Worm (Caenorhabditis elegans) whole organism, midembryonic: ENCODE data around the gene spl-1.

Experiments
- T22C8.4 ChIP-seq: fragments of 200-800 bp; sonication (Bioruptor generic); IDR thresholded peaks from 2 replicates; pipeline ENCODE4 v1.3.6; 2022; ENCODE audit warnings: missing genetic modification characterization, missing compliant biosample characterization
- flt-1 ChIP-seq: fragments of 200-800 bp; sonication (Bioruptor generic); IDR thresholded peaks from 2 replicates; pipeline ENCODE4 v1.3.6; 2022; ENCODE audit warnings: missing genetic modification characterization, missing compliant biosample characterization
- klf-2 ChIP-seq: fragments of 200-800 bp; sonication (Bioruptor generic); conservative IDR thresholded peaks from 2 replicates; pipeline ENCODE4 v1.3.6; 2022; ENCODE audit warnings: missing genetic modification reagents, missing genetic modification characterization, missing compliant biosample characterization

DNA sequence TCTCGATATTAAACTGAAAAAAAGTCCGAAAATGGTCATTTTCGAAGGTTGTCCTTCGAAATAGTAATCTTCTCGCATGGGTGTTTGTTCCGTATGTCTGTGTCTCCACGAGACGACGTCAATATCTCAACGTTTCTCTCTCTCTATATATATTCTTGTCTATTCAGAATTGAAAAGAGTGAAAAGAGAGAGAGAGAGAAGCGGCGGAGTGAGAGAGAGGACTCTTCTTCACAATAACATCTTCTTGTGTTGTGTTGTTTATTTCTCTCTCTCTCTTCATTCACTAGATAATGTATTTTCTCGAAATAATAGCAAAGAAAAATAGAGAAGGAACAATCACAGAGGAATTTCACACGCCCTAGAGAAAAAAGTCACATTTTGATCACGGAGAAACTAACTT, 16.6 kb downstream of the spl-1 start:
- no peak for TF ChIP-seq flt-1 (GFP tag; lab: Robert Waterston, UW)
- TF ChIP-seq T22C8.4, result no peak
- TF ChIP-seq klf-2, result no peak
